Fruit fly (Drosophila melanogaster): ENCODE data around the gene subdued.

Gene subdued

DNA sequence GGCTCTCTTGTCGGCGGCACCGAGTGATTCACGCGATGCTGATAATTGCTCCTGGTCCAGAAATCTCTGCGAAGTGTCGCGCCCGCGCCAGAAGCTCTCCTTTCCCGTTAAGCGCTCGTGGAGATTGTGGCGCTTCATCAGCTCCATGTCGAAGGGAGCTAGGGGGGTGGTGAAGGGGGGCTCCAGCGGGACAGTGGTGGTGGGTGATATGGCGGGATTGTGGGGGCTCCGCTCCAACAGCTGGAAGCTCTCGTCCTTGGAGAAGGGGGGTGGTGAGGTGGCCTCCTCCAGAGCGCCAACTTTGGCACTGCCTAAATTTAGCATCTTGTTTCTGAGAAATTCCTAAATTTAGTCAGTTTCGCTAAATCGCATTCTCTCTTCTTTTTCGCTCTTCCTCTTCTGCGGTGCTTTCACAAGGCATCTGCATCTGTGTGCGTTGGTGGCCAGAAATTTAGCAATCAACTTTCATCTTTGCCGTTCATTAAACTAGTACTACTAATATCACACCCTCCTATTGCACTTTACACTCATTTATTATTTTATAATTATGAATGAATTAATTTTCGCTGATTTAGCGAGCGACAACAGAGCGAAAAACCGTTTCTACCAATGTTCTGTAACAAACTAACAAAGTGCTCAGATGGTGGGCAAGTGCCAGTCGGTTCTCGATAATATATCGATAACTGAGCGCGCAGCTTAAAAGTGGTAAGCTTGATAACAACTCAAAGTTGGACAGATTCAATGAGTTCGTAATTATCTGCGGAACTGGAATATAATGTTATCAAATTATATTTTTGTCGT lies at the start of gene subdued (continued):
- TF ChIP-seq CG2116 (GFP tag; optimal IDR thresholded peaks at IDR 0.05) (peak; percentile 71), ara (GFP tag; IDR thresholded peaks at IDR 0.05) (0 out of 2 replicates have a peak, but pooled peaks have one; percentile 30), Trl (optimal IDR thresholded peaks at IDR 0.05) (peak in 1 of 2 experiments; percentile 20), Trl (GFP tag; optimal IDR thresholded peaks at IDR 0.05) (no peak), pzg (GFP tag; optimal IDR thresholded peaks at IDR 0.05) (peak; percentile 11), CG6813 (GFP tag; optimal IDR thresholded peaks at IDR 0.05) (peak; percentile 4), Dref (GFP tag; IDR thresholded peaks at IDR 0.05) (peak; percentile 75), Hsf (GFP tag; optimal IDR thresholded peaks at IDR 0.05) (no peak), Dp (GFP tag; optimal IDR thresholded peaks at IDR 0.05) (peak; percentile 89)

DNA sequence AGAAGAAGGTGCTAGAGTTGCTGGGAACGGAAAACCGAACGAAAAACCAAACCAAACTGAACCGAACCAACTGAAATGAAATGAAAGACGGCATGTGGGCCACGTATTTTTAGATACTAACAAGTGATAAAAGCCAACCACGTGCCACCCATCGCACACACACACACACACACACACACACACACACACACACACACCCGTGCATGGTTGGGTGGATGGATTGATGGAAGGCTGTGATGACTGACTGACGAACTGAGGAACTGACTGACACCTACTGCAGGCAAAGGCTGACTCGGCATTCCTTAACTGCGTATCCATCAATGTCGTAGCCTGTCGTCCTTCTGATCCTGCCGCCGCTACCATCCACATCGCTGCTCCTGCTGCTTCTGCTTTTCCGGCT lies 39.9 kb upstream of the subdued start:
- TF ChIP-seq CG16779 (GFP tag; IDR thresholded peaks at IDR 0.05) (no peak), CG18619 (GFP tag; optimal IDR thresholded peaks at IDR 0.05) (no peak), CG8281 (tag; optimal IDR thresholded peaks at IDR 0.05) (peak; percentile 95)

DNA sequence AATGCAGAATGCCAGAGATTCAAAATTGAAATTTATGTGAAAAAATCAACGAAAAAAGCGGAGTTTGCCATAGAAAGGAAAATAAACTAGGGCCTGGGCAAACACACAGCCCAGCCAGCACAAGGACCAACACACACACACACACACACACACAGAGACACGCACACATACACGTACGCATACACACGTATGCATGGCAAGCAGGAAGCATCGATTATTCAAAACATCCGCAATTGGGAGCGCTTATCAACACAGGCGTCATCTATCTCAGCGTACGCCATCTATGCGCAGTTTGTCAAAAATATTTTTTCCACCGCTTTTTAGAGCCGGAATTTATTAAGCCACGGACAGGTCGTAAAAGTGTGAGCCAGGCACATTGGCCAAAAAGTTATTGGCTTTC lies 37.3 kb upstream of the subdued start:
- TF ChIP-seq onecut (GFP tag; IDR thresholded peaks at IDR 0.05), result peak; percentile 74
- TF ChIP-seq Ptx1 (GFP tag; IDR thresholded peaks at IDR 0.05), result no peak
- TF ChIP-seq psq (GFP tag; optimal IDR thresholded peaks at IDR 0.05), result no peak
- TF ChIP-seq C15 (GFP tag; IDR thresholded peaks at IDR 0.05), result no peak
- peak; percentile 68 for TF ChIP-seq Ets65A (GFP tag)
- TF ChIP-seq Dip2 (GFP tag; IDR thresholded peaks at IDR 0.05), result no peak
- no peak for TF ChIP-seq CG8388 (GFP tag; optimal IDR thresholded peaks at IDR 0.05)
- no peak for TF ChIP-seq cwo (GFP tag; optimal IDR thresholded peaks at IDR 0.05)
- no peak for TF ChIP-seq Sry-δ (GFP tag; optimal IDR thresholded peaks at IDR 0.05)
- no peak for TF ChIP-seq CG2202 (tag; optimal IDR thresholded peaks at IDR 0.05)
- TF ChIP-seq esg (GFP tag; conservative IDR thresholded peaks at IDR 0.05), result no peak
- TF ChIP-seq dati (GFP tag; IDR thresholded peaks at IDR 0.05), result no peak
- TF ChIP-seq CG7786 (GFP tag; optimal IDR thresholded peaks at IDR 0.05), result no peak
- no peak for TF ChIP-seq CG12219 (GFP tag; optimal IDR thresholded peaks at IDR 0.05)
- no peak for TF ChIP-seq CG10654 (GFP tag; optimal IDR thresholded peaks at IDR 0.05)
- TF ChIP-seq MESR4 (GFP tag; optimal IDR thresholded peaks at IDR 0.05), result no peak
- TF ChIP-seq CTCF (GFP tag; optimal IDR thresholded peaks at IDR 0.05), result peak; percentile 76

DNA sequence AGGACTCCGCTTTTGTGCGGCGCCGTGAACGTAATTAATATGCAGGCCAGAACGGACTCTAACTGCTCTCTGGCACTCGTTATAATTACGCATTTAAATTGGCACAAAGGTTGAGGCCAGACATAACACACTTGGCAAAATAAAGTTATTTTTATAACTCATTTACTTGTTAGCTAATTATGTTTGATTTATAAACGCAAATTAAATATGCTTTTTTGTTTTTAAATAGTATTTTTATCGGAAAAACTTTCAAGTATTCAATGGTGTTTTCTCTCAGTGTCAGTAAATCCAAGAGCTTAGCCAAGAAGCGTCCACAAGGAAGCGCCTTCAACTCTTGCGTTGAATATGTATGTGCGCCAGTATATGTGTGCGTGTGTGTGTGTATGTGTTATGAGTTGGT lies 30.4 kb upstream of the subdued start:
- TF ChIP-seq CG18599 (GFP tag; optimal IDR thresholded peaks at IDR 0.05), result peak; percentile 59
- no peak for TF ChIP-seq schlank (tag; optimal IDR thresholded peaks at IDR 0.05)
- TF ChIP-seq Rfx (GFP tag; IDR thresholded peaks at IDR 0.05), result 0 out of 2 replicates have a peak, but pooled peaks have one; percentile 5
- TF ChIP-seq CG3281 (GFP tag; optimal IDR thresholded peaks at IDR 0.05), result peak; percentile 13
- TF ChIP-seq PHDP (tag; optimal IDR thresholded peaks at IDR 0.05), result peak; percentile 5
- TF ChIP-seq grau (tag; optimal IDR thresholded peaks at IDR 0.05), result peak; percentile 11
- no peak for TF ChIP-seq CG10267 (tag; optimal IDR thresholded peaks at IDR 0.05)
- TF ChIP-seq Ptx1 (GFP tag; IDR thresholded peaks at IDR 0.05), result peak; percentile 27; the same call in 1 of the 2 replicates
- TF ChIP-seq CG10321 (GFP tag; IDR thresholded peaks at IDR 0.05), result no peak
- peak; percentile 40 for TF ChIP-seq gem (tag; optimal IDR thresholded peaks at IDR 0.05)
- TF ChIP-seq vvl (GFP tag; IDR thresholded peaks at IDR 0.05), result peak; percentile 61
- TF ChIP-seq CG2120 (GFP tag; optimal IDR thresholded peaks at IDR 0.05), result peak; percentile 54
- TF ChIP-seq Xrp1 (GFP tag; IDR thresholded peaks at IDR 0.05), result peak; percentile 34; the same call in 1 of the 2 replicates
- TF ChIP-seq Fer1 (GFP tag; optimal IDR thresholded peaks at IDR 0.05), result peak; percentile 42
- TF ChIP-seq CG11504 (tag; optimal IDR thresholded peaks at IDR 0.05), result peak; percentile 37
- TF ChIP-seq CG9215 (GFP tag; IDR thresholded peaks at IDR 0.05), result no peak
- TF ChIP-seq CG15269 (tag; optimal IDR thresholded peaks at IDR 0.05), result peak; percentile 19
- peak; percentile 48; the same call in 2 of the 3 replicates for TF ChIP-seq row (GFP tag; IDR thresholded peaks at IDR 0.05)
- TF ChIP-seq Hsf (GFP tag; optimal IDR thresholded peaks at IDR 0.05), result peak; percentile 3
- TF ChIP-seq jing (GFP tag; optimal IDR thresholded peaks at IDR 0.05), result no peak

Data from whole organism, embryonic.